Fruit fly (Drosophila melanogaster) whole organism, embryonic: ENCODE data around the gene CG13622.
A peak's percentile ranks its signal among the peaks of the same experiment; 100 is the strongest.

ENCODE experiments used
- B-H2 ChIP-seq: fragments of 200-800 bp; sonication (Bioruptor generic); optimal IDR thresholded peaks from 2 replicates; lab custom pipeline; 2018; ENCODE audit warnings: missing biosample characterization, mild to moderate bottlenecking, missing genetic modification characterization
- CG10147 ChIP-seq: fragments of 200-800 bp; sonication (Bioruptor generic); optimal IDR thresholded peaks from 2 replicates; lab custom pipeline; 2019; ENCODE audit warnings: missing biosample characterization, mild to moderate bottlenecking, missing genetic modification characterization, moderate library complexity
- CG10959 ChIP-seq: fragments of 200-800 bp; sonication (Bioruptor generic); IDR thresholded peaks from 2 replicates; pipeline ENCODE4 v1.3.6; 2022; ENCODE audit warnings: missing biosample characterization, missing genetic modification characterization
- CG11085 ChIP-seq: fragments of 200-800 bp; sonication (Bioruptor generic); IDR thresholded peaks from 2 replicates; pipeline ENCODE4 v1.3.6; 2022; ENCODE audit warnings: missing biosample characterization, missing genetic modification characterization
- CG12104 ChIP-seq: fragments of 200-800 bp; sonication (Bioruptor generic); optimal IDR thresholded peaks from 3 replicates; lab custom pipeline; 2016; ENCODE audit warnings: missing biosample characterization, missing genetic modification characterization
- CG12219 ChIP-seq: fragments of 200-800 bp; sonication (Bioruptor generic); optimal IDR thresholded peaks from 3 replicates; lab custom pipeline; 2018; ENCODE audit warnings: missing biosample characterization, mild to moderate bottlenecking, missing genetic modification characterization
- CG2129 ChIP-seq: fragments of 200-800 bp; sonication (Bioruptor generic); IDR thresholded peaks from 2 replicates; pipeline ENCODE4 v1.3.6; 2022; ENCODE audit warnings: missing biosample characterization, missing genetic modification characterization; ENCODE audit not compliant: partially characterized antibody
- CG2889 ChIP-seq: fragments of 200-800 bp; sonication (Bioruptor generic); IDR thresholded peaks from 3 replicates; pipeline ENCODE4 v1.3.6; 2022; ENCODE audit warnings: missing biosample characterization, missing genetic modification characterization
- CG30403 ChIP-seq: fragments of 200-800 bp; sonication (Bioruptor generic); optimal IDR thresholded peaks from 3 replicates; lab custom pipeline; 2016; ENCODE audit warnings: missing biosample characterization, missing genetic modification characterization
- CG3065 ChIP-seq: fragments of 200-800 bp; sonication (Bioruptor generic); optimal IDR thresholded peaks from 2 replicates; lab custom pipeline; 2016; ENCODE audit warnings: missing biosample characterization, missing genetic modification characterization
- CG3726 ChIP-seq: fragments of 200-800 bp; sonication (Bioruptor generic); IDR thresholded peaks from 3 replicates; pipeline ENCODE4, ENCODE4 v1.3.6; 2022; ENCODE audit warnings: missing biosample characterization, missing genetic modification characterization
- CG3995 ChIP-seq: fragments of 200-800 bp; sonication (Bioruptor generic); optimal IDR thresholded peaks from 3 replicates; lab custom pipeline; 2016; ENCODE audit warnings: missing biosample characterization, missing genetic modification characterization
- CG4404 ChIP-seq: fragments of 200-800 bp; sonication (Bioruptor generic); IDR thresholded peaks from 2 replicates; pipeline ENCODE4 v1.3.6; 2022; ENCODE audit warnings: missing biosample characterization, missing genetic modification characterization
- CG6175 ChIP-seq: fragments of 200-800 bp; sonication (Bioruptor generic); IDR thresholded peaks from 3 replicates; pipeline ENCODE4 v1.3.6; 2022; ENCODE audit warnings: missing biosample characterization, missing genetic modification characterization
- CG6683 ChIP-seq: fragments of 200-800 bp; sonication (Bioruptor generic); optimal IDR thresholded peaks from 2 replicates; lab custom pipeline; 2017; ENCODE audit warnings: missing biosample characterization, mild to moderate bottlenecking, missing genetic modification characterization, missing genetic modification reagents
- CG6854 ChIP-seq: fragments of 200-800 bp; sonication (Bioruptor generic); optimal IDR thresholded peaks from 3 replicates; lab custom pipeline; 2017; ENCODE audit warnings: missing biosample characterization, mild to moderate bottlenecking, missing genetic modification characterization
- CG7357 ChIP-seq: fragments of 200-800 bp; sonication (Bioruptor generic); IDR thresholded peaks from 3 replicates; pipeline ENCODE4 v1.3.6; 2022; ENCODE audit warnings: missing biosample characterization, missing genetic modification characterization
- CG8478 ChIP-seq: fragments of >200 bp; optimal IDR thresholded peaks from 2 replicates; lab custom pipeline; 2018
- CG9609 ChIP-seq: fragments of 200-800 bp; sonication (Bioruptor generic); optimal IDR thresholded peaks from 3 replicates; lab custom pipeline; 2016; ENCODE audit warnings: missing biosample characterization, missing genetic modification characterization
- CG9727 ChIP-seq: fragments of 200-800 bp; sonication (Bioruptor generic); optimal IDR thresholded peaks from 3 replicates; lab custom pipeline; 2017; ENCODE audit warnings: missing biosample characterization, mild to moderate bottlenecking, missing genetic modification characterization
- CG9817 ChIP-seq: fragments of 200-800 bp; sonication (Bioruptor generic); optimal IDR thresholded peaks from 2 replicates; lab custom pipeline; 2018; ENCODE audit warnings: missing biosample characterization, mild to moderate bottlenecking, missing genetic modification characterization, moderate library complexity
- CG9876 ChIP-seq: fragments of 200-800 bp; sonication (Bioruptor generic); optimal IDR thresholded peaks from 2 replicates; lab custom pipeline; 2016; ENCODE audit warnings: missing biosample characterization, missing genetic modification characterization
- CTCF ChIP-seq: fragments of 200-800 bp; sonication (Bioruptor generic); optimal IDR thresholded peaks from 2 replicates; lab custom pipeline; 2017; ENCODE audit warnings: missing biosample characterization, mild to moderate bottlenecking, missing genetic modification characterization, moderate library complexity
- Dad ChIP-seq: fragments of 200-800 bp; sonication (Bioruptor generic); optimal IDR thresholded peaks from 3 replicates; lab custom pipeline; 2016; ENCODE audit warnings: missing biosample characterization, missing genetic modification characterization
- Deaf1 ChIP-seq: fragments of 200-800 bp; optimal IDR thresholded peaks from 3 replicates; lab custom pipeline; 2019; ENCODE audit warnings: missing biosample characterization, mild to moderate bottlenecking, missing genetic modification characterization, moderate library complexity
- E2f2 ChIP-seq: fragments of 200-800 bp; sonication (Bioruptor generic); IDR thresholded peaks from 2 replicates; pipeline ENCODE4 v1.3.6; 2022; ENCODE audit warnings: missing biosample characterization, missing genetic modification characterization
- ERR ChIP-seq: fragments of 200-800 bp; sonication (Bioruptor generic); optimal IDR thresholded peaks from 2 replicates; lab custom pipeline; 2016; ENCODE audit warnings: missing biosample characterization, missing genetic modification characterization
- HHEX ChIP-seq: fragments of 200-800 bp; sonication (Bioruptor generic); optimal IDR thresholded peaks from 3 replicates; lab custom pipeline; 2017; ENCODE audit warnings: missing biosample characterization, mild to moderate bottlenecking, missing genetic modification characterization, missing genetic modification reagents
- Jarid2 ChIP-seq: fragments of 200-800 bp; sonication (Bioruptor generic); optimal IDR thresholded peaks from 3 replicates; lab custom pipeline; 2017; ENCODE audit warnings: mild to moderate bottlenecking, missing biosample characterization, missing genetic modification reagents, missing genetic modification characterization
- NfI ChIP-seq: fragments of 200-800 bp; sonication (Bioruptor generic); optimal IDR thresholded peaks from 3 replicates; lab custom pipeline; 2018; ENCODE audit warnings: missing biosample characterization, mild to moderate bottlenecking, missing genetic modification characterization, moderate library complexity
- Scr ChIP-seq: fragments of 200-800 bp; sonication (Bioruptor generic); IDR thresholded peaks from 2 replicates; pipeline ENCODE4 v1.3.6; 2022; ENCODE audit warnings: missing biosample characterization, missing genetic modification characterization; ENCODE audit not compliant: partially characterized antibody
- Spps ChIP-seq: fragments of 200-800 bp; sonication (Bioruptor generic); optimal IDR thresholded peaks from 2 replicates; lab custom pipeline; 2018; ENCODE audit warnings: missing biosample characterization, mild to moderate bottlenecking, missing genetic modification characterization
- Trl ChIP-seq, 3 experiments: fragments of >200 bp in 2 of 3; fragments of 200-800 bp in 1 of 3; sonication (Bioruptor generic) in 1 of 3; optimal IDR thresholded peaks; 2 replicates in 1 of 3; 3 replicates in 2 of 3; lab custom pipeline; 2016 to 2017; ENCODE audit warnings: missing biosample characterization in 1 of 3, missing genetic modification characterization in 1 of 3
- az2 ChIP-seq: fragments of 200-800 bp; sonication (Bioruptor generic); optimal IDR thresholded peaks from 3 replicates; lab custom pipeline; 2016; ENCODE audit warnings: missing biosample characterization, missing genetic modification characterization
- cad ChIP-seq: fragments of >200 bp; optimal IDR thresholded peaks from 2 replicates; lab custom pipeline; 2017; ENCODE audit warnings: missing biosample characterization, missing genetic modification characterization
- chif ChIP-seq, 2 experiments: fragments of 200-800 bp; sonication (Bioruptor generic); optimal IDR thresholded peaks; 3 replicates each; lab custom pipeline; 2016; ENCODE audit warnings: missing biosample characterization in 2 of 2, missing genetic modification characterization in 2 of 2
- cwo ChIP-seq: fragments of 200-800 bp; sonication (Bioruptor generic); optimal IDR thresholded peaks from 3 replicates; lab custom pipeline; 2017; ENCODE audit warnings: missing biosample characterization, missing genetic modification characterization, mild to moderate bottlenecking, moderate library complexity, missing genetic modification reagents
- dati ChIP-seq: fragments of 200-800 bp; sonication (Bioruptor generic); IDR thresholded peaks from 2 replicates; pipeline ENCODE4 v1.3.6; 2022; ENCODE audit warnings: missing biosample characterization, missing genetic modification characterization
- dmrt11E ChIP-seq: fragments of 200-800 bp; sonication (Bioruptor generic); optimal IDR thresholded peaks from 3 replicates; lab custom pipeline; 2018; ENCODE audit warnings: missing biosample characterization, mild to moderate bottlenecking, missing genetic modification characterization, moderate library complexity
- gem ChIP-seq: fragments of 200-800 bp; sonication (Bioruptor generic); optimal IDR thresholded peaks from 2 replicates; lab custom pipeline; 2019; ENCODE audit warnings: missing biosample characterization, mild to moderate bottlenecking, missing genetic modification characterization, moderate library complexity
- gsb ChIP-seq: fragments of 200-800 bp; sonication (Bioruptor generic); IDR thresholded peaks from 2 replicates; pipeline ENCODE4 v1.3.6; 2022; ENCODE audit warnings: missing biosample characterization, missing genetic modification characterization
- her ChIP-seq: fragments of 200-800 bp; sonication (Bioruptor generic); optimal IDR thresholded peaks from 2 replicates; lab custom pipeline; 2016; ENCODE audit warnings: missing biosample characterization, missing genetic modification characterization
- lov ChIP-seq, 2 experiments: fragments of 200-800 bp in 1 of 2; fragments of >200 bp in 1 of 2; sonication (Bioruptor generic) in 1 of 2; IDR thresholded peaks in 1 of 2; optimal IDR thresholded peaks in 1 of 2; 2 replicates in 1 of 2; 3 replicates in 1 of 2; pipeline versions ENCODE4 v1.3.6 to Lab custom; 2017 to 2022; ENCODE audit warnings: missing biosample characterization in 1 of 2, missing genetic modification characterization in 1 of 2
- pb ChIP-seq: fragments of 200-800 bp; sonication (Bioruptor generic); optimal IDR thresholded peaks from 3 replicates; lab custom pipeline; 2016; ENCODE audit warnings: missing biosample characterization, missing genetic modification characterization
- pho ChIP-seq: fragments of 200-800 bp; sonication (Bioruptor generic); optimal IDR thresholded peaks from 2 replicates; lab custom pipeline; 2016; ENCODE audit warnings: missing biosample characterization, missing genetic modification characterization
- sens ChIP-seq: fragments of 200-800 bp; sonication (Bioruptor generic); peaks from one replicate; lab custom pipeline; 2016; ENCODE audit warnings: missing biosample characterization, missing genetic modification characterization
- seq ChIP-seq: fragments of 200-800 bp; sonication (Bioruptor generic); IDR thresholded peaks from 2 replicates; pipeline ENCODE4 v1.3.6; 2022; ENCODE audit warnings: missing biosample characterization, missing genetic modification characterization
- sim ChIP-seq: fragments of 200-800 bp; sonication (Bioruptor generic); IDR thresholded peaks from 2 replicates; pipeline ENCODE4 v1.3.6; 2022; ENCODE audit warnings: missing biosample characterization, missing genetic modification characterization
- slbo ChIP-seq: fragments of 200-800 bp; sonication (Bioruptor generic); IDR thresholded peaks from 2 replicates; pipeline ENCODE4 v1.3.6; 2022; ENCODE audit warnings: missing biosample characterization, missing genetic modification characterization
- stwl ChIP-seq: fragments of 200-800 bp; sonication (Bioruptor generic); optimal IDR thresholded peaks from 3 replicates; lab custom pipeline; 2018; ENCODE audit warnings: missing biosample characterization, mild to moderate bottlenecking, missing genetic modification characterization, moderate library complexity
- zf30C ChIP-seq: fragments of 200-800 bp; sonication (Bioruptor generic); optimal IDR thresholded peaks from 3 replicates; lab custom pipeline; 2018; ENCODE audit warnings: missing biosample characterization, mild to moderate bottlenecking, missing genetic modification characterization

The CG13622 gene

dm6 chr3R:24567427-24567771 is 43.9 kb upstream of the CG13622 start (continued):
- TF ChIP-seq Deaf1 (tag; lab: Kevin White, UChicago) (peak; percentile 65), CG9876 (GFP tag; lab: Kevin White, UChicago) (peak; percentile 51), Jarid2 (GFP tag; lab: Kevin White, UChicago) (peak; percentile 59), CG9609 (GFP tag; lab: Kevin White, UChicago) (peak; percentile 91), pho (peak; percentile 91), az2 (GFP tag; lab: Kevin White, UChicago) (peak; percentile 88), CG4404 (peak; percentile 58; the same call in 1 of the 2 replicates), gem (peak; percentile 92), stwl (tag; lab: Kevin White, UChicago) (no peak), HHEX (GFP tag; lab: Kevin White, UChicago) (peak; percentile 90), dati (GFP tag; lab: Robert Waterston, UW) (peak; percentile 72; the same call in 1 of the 2 replicates), CG9727 (peak; percentile 80), gsb (GFP tag; lab: Robert Waterston, UW) (peak; percentile 86), chif (GFP tag; optimal IDR thresholded peaks at IDR 0.05; lab: Kevin White, UChicago) (peak; percentile 87 to 92), Trl (optimal IDR thresholded peaks at IDR 0.05; lab: Kevin White, UChicago) (no peak), Trl (GFP tag; optimal IDR thresholded peaks at IDR 0.05; lab: Kevin White, UChicago) (peak; percentile 93), zf30C (peak; percentile 44), sim (GFP tag; lab: Robert Waterston, UW) (peak; percentile 75; the same call in 1 of the 2 replicates), CG3726 (no peak), Spps (tag; lab: Kevin White, UChicago) (peak; percentile 26), CG30403 (peak; percentile 91), E2f2 (GFP tag; lab: Robert Waterston, UW) (peak; percentile 69), her (GFP tag; lab: Kevin White, UChicago) (peak; percentile 89), CG9817 (tag; lab: Kevin White, UChicago) (peak; percentile 88), CG3995 (peak; percentile 45), CG10959 (GFP tag; lab: Robert Waterston, UW) (peak; percentile 68), CG7357 (GFP tag; lab: Robert Waterston, UW) (peak; percentile 76), CG6854 (peak; percentile 79), NfI (peak; percentile 89), CG6683 (peak; percentile 64), Scr (GFP tag; lab: Robert Waterston, UW) (no peak), lov (optimal IDR thresholded peaks at IDR 0.05; lab: Kevin White, UChicago) (no peak), lov (GFP tag; IDR thresholded peaks at IDR 0.05; lab: Robert Waterston, UW) (peak; percentile 74; the same call in 1 of the 3 replicates), CG10147 (GFP tag; lab: Kevin White, UChicago) (peak; percentile 67), CTCF (GFP tag; lab: Kevin White, UChicago) (peak; percentile 28), B-H2 (GFP tag; lab: Kevin White, UChicago) (no peak), CG2129 (no peak), cad (GFP tag; lab: Kevin White, UChicago) (no peak), CG12104 (peak; percentile 59), slbo (peak; percentile 92), sens (GFP tag; lab: Kevin White, UChicago) (peak; percentile 98), dmrt11E (tag; lab: Kevin White, UChicago) (peak; percentile 54), CG11085 (GFP tag; lab: Robert Waterston, UW) (peak; percentile 71), cwo (GFP tag; lab: Kevin White, UChicago) (peak; percentile 83), CG8478 (lab: Kevin White, UChicago) (no peak), seq (GFP tag; lab: Robert Waterston, UW) (peak; percentile 85), CG2889 (GFP tag; lab: Robert Waterston, UW) (peak; percentile 82), CG6175 (GFP tag; lab: Robert Waterston, UW) (peak; percentile 73; the same call in 2 of the 3 replicates), CG12219 (GFP tag; lab: Kevin White, UChicago) (peak; percentile 87), Dad (GFP tag; lab: Kevin White, UChicago) (peak; percentile 86), pb (GFP tag; lab: Kevin White, UChicago) (peak; percentile 84), CG3065 (GFP tag; lab: Kevin White, UChicago) (peak; percentile 62), ERR (GFP tag; lab: Kevin White, UChicago) (peak; percentile 88)
